Worm (Caenorhabditis elegans) whole organism, late embryonic: Measurements from ENCODE around the gene upb-1.

Source experiments
- ets-4 ChIP-seq: sonication (generic microtip); optimal IDR thresholded peaks from 2 replicates; lab custom pipeline; 2016; ENCODE audit warnings: missing genetic modification characterization, missing compliant biosample characterization
- fax-1 ChIP-seq: sonication (generic microtip); optimal IDR thresholded peaks from 2 replicates; lab custom pipeline; 2016; ENCODE audit warnings: missing genotype, missing genetic modification characterization, missing compliant biosample characterization
- unc-42 ChIP-seq: sonication (generic microtip); optimal IDR thresholded peaks from 2 replicates; lab custom pipeline; 2016; ENCODE audit warnings: missing genotype, missing genetic modification characterization, missing compliant biosample characterization

DNA sequence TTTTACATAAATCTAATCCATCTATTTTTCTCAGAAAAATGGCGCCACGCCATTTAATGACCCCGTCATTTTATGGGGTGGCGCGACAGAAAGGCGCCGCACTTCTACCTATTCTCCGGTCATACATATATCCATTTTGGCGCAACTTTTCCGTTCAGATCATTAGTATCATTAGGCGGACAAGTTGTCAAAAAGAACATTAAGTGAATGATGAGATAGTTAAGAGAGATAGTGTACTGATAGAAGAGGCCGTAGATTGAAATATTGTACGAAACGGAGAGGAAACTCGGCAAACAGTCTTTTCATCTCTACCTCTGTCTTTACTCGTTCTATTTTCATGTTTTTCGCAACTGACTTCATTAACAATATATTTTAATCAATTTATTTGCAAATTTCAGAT, 34.2 kb upstream of the upb-1 start, which contains the start of gene sma-6:
- no peak for TF ChIP-seq unc-42
- TF ChIP-seq ets-4 (tag; lab: Kevin White, UChicago) = no peak
- TF ChIP-seq fax-1 (tag; lab: Kevin White, UChicago) = no peak
